Worm (Caenorhabditis elegans) whole organism, early embryonic: Measurements from ENCODE around the gene abu-11.

Experiments
- B0310.2 ChIP-seq: sonication (generic microtip); optimal IDR thresholded peaks from 2 replicates; lab custom pipeline; 2016; ENCODE audit warnings: mild to moderate bottlenecking, missing genetic modification characterization, missing compliant biosample characterization
- ama-1 ChIP-seq: fragments of 150-350 bp; optimal IDR thresholded peaks from 2 replicates; lab custom pipeline; 2014
- flt-1 ChIP-seq: fragments of 200-800 bp; sonication (Bioruptor generic); IDR thresholded peaks from 2 replicates; pipeline ENCODE4 v1.3.6; 2022; ENCODE audit warnings: missing genetic modification characterization, missing compliant biosample characterization
- hmbx-1 ChIP-seq: sonication (generic microtip); optimal IDR thresholded peaks from 2 replicates; lab custom pipeline; 2016; ENCODE audit warnings: mild to moderate bottlenecking, missing genetic modification characterization, missing compliant biosample characterization
- pes-1 ChIP-seq: fragments of 200-800 bp; sonication (Bioruptor generic); IDR thresholded peaks from 2 replicates; pipeline ENCODE4 v1.3.6; 2022; ENCODE audit warnings: missing genetic modification reagents, missing genetic modification characterization, missing compliant biosample characterization
- scrt-1 ChIP-seq: fragments of 200-800 bp; sonication (Bioruptor generic); IDR thresholded peaks from 2 replicates; pipeline ENCODE4 v1.3.6; 2022; ENCODE audit warnings: missing genetic modification characterization, missing compliant biosample characterization
- tbx-11 ChIP-seq: fragments of 200-800 bp; sonication (Bioruptor generic); IDR thresholded peaks from 2 replicates; pipeline ENCODE4 v1.3.6; 2022; ENCODE audit warnings: missing genetic modification characterization, missing compliant biosample characterization

ce11 chrII:151495-151894 is 42.9 kb downstream of the abu-11 start:
- TF ChIP-seq scrt-1 (GFP tag; lab: Robert Waterston, UW) (no peak), flt-1 (GFP tag; lab: Robert Waterston, UW) (no peak), ama-1 (lab: Kevin White, UChicago) (no peak), B0310.2 (tag; lab: Kevin White, UChicago) (no peak), hmbx-1 (no peak), tbx-11 (GFP tag; lab: Robert Waterston, UW) (no peak), pes-1 (GFP tag; lab: Robert Waterston, UW) (no peak)
